Fruit fly (Drosophila melanogaster): Measurements from ENCODE around the gene CG32199.

CG32199 gene

DNA sequence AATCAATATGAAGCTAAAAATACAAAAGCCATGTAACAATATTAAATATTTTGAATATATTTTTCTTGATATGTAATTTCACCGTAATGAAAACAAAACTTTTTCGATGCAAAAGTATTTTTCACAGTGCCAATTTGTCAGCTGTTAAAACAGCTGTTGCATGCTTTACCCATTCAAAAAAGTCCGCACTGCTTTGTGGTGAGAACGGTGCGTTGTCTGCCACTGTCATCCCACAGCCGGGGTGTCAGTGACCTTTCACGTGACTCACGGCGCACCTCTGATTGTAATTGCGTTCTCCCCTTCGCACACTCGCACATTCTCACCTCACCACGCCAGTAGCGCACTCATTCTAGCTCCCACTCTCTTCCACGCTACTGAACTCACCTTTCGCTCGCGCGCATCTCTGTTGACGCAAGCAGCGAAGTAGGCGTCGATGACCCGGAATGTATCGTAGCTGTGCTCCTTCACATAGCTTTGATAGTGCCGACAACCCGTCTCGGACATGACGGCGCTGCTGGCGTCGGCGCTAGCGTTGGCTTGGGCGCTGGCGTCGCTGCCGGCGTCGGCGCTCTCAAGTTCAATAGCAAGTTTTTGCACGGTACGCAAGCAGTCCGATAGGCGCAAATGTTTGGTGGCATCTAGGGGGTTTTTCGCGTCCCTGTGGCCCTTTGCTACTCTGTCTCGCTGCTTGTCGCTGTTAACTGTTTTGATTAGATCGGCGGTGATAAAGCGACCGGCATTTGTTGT lies 9.5 kb downstream of the CG32199 start (continued):
- no peak for TF ChIP-seq bcd (GFP tag; optimal IDR thresholded peaks at IDR 0.05)
- no peak for TF ChIP-seq CG18476 (GFP tag; optimal IDR thresholded peaks at IDR 0.05)
- peak; percentile 10; the same call in 1 of the 2 replicates for TF ChIP-seq CG42726 (GFP tag; IDR thresholded peaks at IDR 0.05; ENCODE audit: partially characterized antibody)
- peak; percentile 13 for TF ChIP-seq CG2202 (tag; optimal IDR thresholded peaks at IDR 0.05)
- peak; percentile 34 for TF ChIP-seq az2 (GFP tag; optimal IDR thresholded peaks at IDR 0.05)
- peak; percentile 46 for TF ChIP-seq CG9727 (GFP tag; optimal IDR thresholded peaks at IDR 0.05)
- TF ChIP-seq Bgb (GFP tag; IDR thresholded peaks at IDR 0.05; ENCODE audit: partially characterized antibody): peak; percentile 74
- TF ChIP-seq ttk (GFP tag; IDR thresholded peaks at IDR 0.05): peak; percentile 41; the same call in 1 of the 2 replicates
- TF ChIP-seq CG7372 (GFP tag; IDR thresholded peaks at IDR 0.05): no peak
- 0 out of 3 replicates have a peak, but pooled peaks have one; percentile 19 for TF ChIP-seq zfh1 (GFP tag; IDR thresholded peaks at IDR 0.05)
- TF ChIP-seq salm (tag; optimal IDR thresholded peaks at IDR 0.05): no peak
- peak; percentile 44 for TF ChIP-seq CG30403 (GFP tag; optimal IDR thresholded peaks at IDR 0.05)
- peak; percentile 46 for TF ChIP-seq lab (GFP tag; optimal IDR thresholded peaks at IDR 0.05)
- peak; percentile 25 for TF ChIP-seq Hsf (GFP tag; optimal IDR thresholded peaks at IDR 0.05)
- TF ChIP-seq caup (GFP tag; optimal IDR thresholded peaks at IDR 0.05; ENCODE audit: severe bottlenecking): peak; percentile 9
- TF ChIP-seq dmrt99B (tag; optimal IDR thresholded peaks at IDR 0.05): peak; percentile 26
- TF ChIP-seq Chrac-16 (GFP tag; optimal IDR thresholded peaks at IDR 0.05): peak; percentile 45
- peak; percentile 28 for TF ChIP-seq CG4424 (GFP tag; optimal IDR thresholded peaks at IDR 0.05)
- TF ChIP-seq trem (tag; optimal IDR thresholded peaks at IDR 0.05): peak; percentile 40

dm6 chr3L:18621735-18622421 lies 10.2 kb downstream of the CG32199 start, which contains the start of gene not:
Gene not (minus strand): TSS chr3L:18622129.
- TF ChIP-seq pzg (GFP tag; optimal IDR thresholded peaks at IDR 0.05) (peak; percentile 3), MESR4 (GFP tag; optimal IDR thresholded peaks at IDR 0.05) (peak; percentile 26), chinmo (GFP tag; IDR thresholded peaks at IDR 0.05; ENCODE audit: partially characterized antibody) (0 out of 4 replicates have a peak, but pooled peaks have one; percentile 52), gfzf (GFP tag; optimal IDR thresholded peaks at IDR 0.05) (peak; percentile 67), CG10565 (GFP tag; optimal IDR thresholded peaks at IDR 0.05) (no peak), dimm (GFP tag; IDR thresholded peaks at IDR 0.05) (no peak), Camta (GFP tag; optimal IDR thresholded peaks at IDR 0.05) (no peak), da (GFP tag; optimal IDR thresholded peaks at IDR 0.05) (no peak), bbx (GFP tag; IDR thresholded peaks at IDR 0.05; ENCODE audit: partially characterized antibody) (no peak), Mad (GFP tag; optimal IDR thresholded peaks at IDR 0.05) (no peak), CG3726 (GFP tag; IDR thresholded peaks at IDR 0.05) (no peak), eyg (GFP tag; optimal IDR thresholded peaks at IDR 0.05) (no peak), crol (GFP tag; IDR thresholded peaks at IDR 0.05) (peak; percentile 90), repo (GFP tag; optimal IDR thresholded peaks at IDR 0.05) (no peak), MBD-R2 (GFP tag; IDR thresholded peaks at IDR 0.05) (peak; percentile 42; the same call in 1 of the 2 replicates), pum (GFP tag; optimal IDR thresholded peaks at IDR 0.05) (no peak), cg (GFP tag; optimal IDR thresholded peaks at IDR 0.05) (peak; percentile 91), CG34422 (GFP tag; IDR thresholded peaks at IDR 0.05) (peak; percentile 80; the same call in 2 of the 3 replicates), Adf1 (GFP tag; IDR thresholded peaks at IDR 0.05) (0 out of 2 replicates have a peak, but pooled peaks have one; percentile 82), Hmx (GFP tag; optimal IDR thresholded peaks at IDR 0.05) (no peak), crp (GFP tag; optimal IDR thresholded peaks at IDR 0.05) (peak in 1 of 2 experiments; percentile 59), CG6683 (GFP tag; optimal IDR thresholded peaks at IDR 0.05) (no peak), D19B (GFP tag; optimal IDR thresholded peaks at IDR 0.05) (no peak), sug (tag; optimal IDR thresholded peaks at IDR 0.05) (peak; percentile 31), Deaf1 (tag; optimal IDR thresholded peaks at IDR 0.05) (peak; percentile 59), ftz-f1 (GFP tag; optimal IDR thresholded peaks at IDR 0.05) (no peak), unpg (GFP tag; optimal IDR thresholded peaks at IDR 0.05) (no peak), tgo (GFP tag; IDR thresholded peaks at IDR 0.05) (0 out of 3 replicates have a peak, but pooled peaks have one; percentile 7)

Data from whole organism, embryonic.